Worm (Caenorhabditis elegans) whole organism, mixed stage, embryonic: ENCODE results near the gene T13C2.3.

ENCODE experiments used
- ceh-43 ChIP-seq: fragments of 200-800 bp; sonication (Bioruptor generic); optimal IDR thresholded peaks from 2 replicates; lab custom pipeline; 2018; ENCODE audit warnings: mild to moderate bottlenecking, missing genetic modification characterization, moderate library complexity, missing compliant biosample characterization
- ces-1 ChIP-seq: fragments of 150-350 bp; optimal IDR thresholded peaks from 2 replicates; lab custom pipeline; 2014; ENCODE audit warnings: missing biosample characterization, missing genetic modification reagents, missing genetic modification characterization
- elt-3 ChIP-seq: fragments of 150-350 bp; optimal IDR thresholded peaks from 2 replicates; lab custom pipeline; 2014; ENCODE audit warnings: missing biosample characterization, missing genetic modification characterization
- flh-1 ChIP-seq: fragments of 200-800 bp; sonication (Bioruptor generic); optimal IDR thresholded peaks from 2 replicates; lab custom pipeline; 2018; ENCODE audit warnings: mild to moderate bottlenecking, missing genetic modification characterization, moderate library complexity, missing compliant biosample characterization
- lin-13 ChIP-seq: fragments of 150-350 bp; optimal IDR thresholded peaks from 2 replicates; lab custom pipeline; 2014; ENCODE audit warnings: missing biosample characterization, missing genetic modification characterization
- lsy-2 ChIP-seq: fragments of 150-350 bp; optimal IDR thresholded peaks from 2 replicates; lab custom pipeline; 2014; ENCODE audit warnings: missing biosample characterization, missing genetic modification characterization
- mab-5 ChIP-seq: fragments of 150-350 bp; optimal IDR thresholded peaks from 2 replicates; lab custom pipeline; 2014; ENCODE audit warnings: missing biosample characterization, missing genetic modification characterization
- nhr-237 ChIP-seq: fragments of 150-350 bp; optimal IDR thresholded peaks from 2 replicates; lab custom pipeline; 2014; ENCODE audit warnings: missing biosample characterization, missing genetic modification characterization
- snpc-4 ChIP-seq: fragments of 150-350 bp; optimal IDR thresholded peaks from 2 replicates; lab custom pipeline; 2014; ENCODE audit warnings: missing biosample characterization, missing genetic modification characterization
- sptf-1 ChIP-seq: sonication (generic microtip); optimal IDR thresholded peaks from 2 replicates; lab custom pipeline; 2017; ENCODE audit warnings: mild to moderate bottlenecking, missing genetic modification characterization, moderate library complexity, missing compliant biosample characterization
- tbx-8 ChIP-seq: fragments of 200-800 bp; sonication (Bioruptor generic); optimal IDR thresholded peaks from 2 replicates; lab custom pipeline; 2018; ENCODE audit warnings: mild to moderate bottlenecking, missing genetic modification characterization, moderate library complexity, missing compliant biosample characterization
- unc-62 ChIP-seq: fragments of 150-350 bp; optimal IDR thresholded peaks from 2 replicates; lab custom pipeline; 2014; ENCODE audit warnings: missing biosample characterization, missing genetic modification reagents, missing genetic modification characterization
- ztf-11 ChIP-seq: fragments of 150-350 bp; optimal IDR thresholded peaks from 2 replicates; lab custom pipeline; 2014; ENCODE audit warnings: missing biosample characterization, missing genetic modification characterization

DNA sequence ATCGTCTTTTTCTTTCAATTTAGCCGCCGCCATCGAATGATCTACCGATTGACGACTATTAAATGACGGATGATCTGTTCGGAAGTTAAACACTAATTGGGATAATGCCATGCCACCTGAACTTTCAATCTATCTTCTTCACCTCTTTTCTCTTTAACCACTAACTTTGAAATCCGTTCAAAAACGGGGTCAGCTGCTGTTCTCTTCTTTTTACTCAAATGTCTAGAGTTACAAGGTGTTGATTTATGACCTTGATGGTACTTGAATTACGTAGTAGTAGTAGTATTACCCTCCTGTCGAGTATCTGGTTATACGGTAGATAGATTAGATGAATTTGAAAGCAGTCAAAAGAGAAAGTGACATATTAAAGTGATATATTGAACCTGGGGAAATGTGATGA is 32.1 kb downstream of the T13C2.3 start:
- TF ChIP-seq elt-3 = no peak
- no peak for TF ChIP-seq ceh-43
- TF ChIP-seq unc-62 (GFP tag; lab: Kevin White, UChicago) = peak; percentile 56
- no peak for TF ChIP-seq nhr-237 (tag; lab: Kevin White, UChicago)
- TF ChIP-seq sptf-1 (tag; lab: Kevin White, UChicago) = no peak
- no peak for TF ChIP-seq ztf-11 (tag; lab: Kevin White, UChicago)
- TF ChIP-seq snpc-4 (tag; lab: Kevin White, UChicago) = no peak
- TF ChIP-seq lin-13 = no peak
- TF ChIP-seq flh-1 (GFP tag; lab: Kevin White, UChicago) = no peak
- no peak for TF ChIP-seq ces-1 (GFP tag; lab: Kevin White, UChicago)
- TF ChIP-seq lsy-2 (tag; lab: Kevin White, UChicago) = no peak
- no peak for TF ChIP-seq mab-5 (tag; lab: Kevin White, UChicago)
- no peak for TF ChIP-seq tbx-8 (GFP tag; lab: Kevin White, UChicago)
